Worm (Caenorhabditis elegans) whole organism, young adult: ENCODE data around the gene ahsa-1.

Source experiments
- B0336.3 ChIP-seq: fragments of 200-800 bp; sonication (Bioruptor generic); IDR thresholded peaks from 2 replicates; pipeline ENCODE4 v1.3.6; 2022; ENCODE audit warnings: missing genetic modification characterization, missing compliant biosample characterization
- D2030.7 ChIP-seq: fragments of 200-800 bp; sonication (Bioruptor generic); IDR thresholded peaks from 2 replicates; pipeline ENCODE4 v1.3.6; 2022; ENCODE audit warnings: missing genetic modification reagents, missing genetic modification characterization, missing compliant biosample characterization
- F10E7.11 ChIP-seq: sonication (generic microtip); optimal IDR thresholded peaks from 2 replicates; lab custom pipeline; 2017; ENCODE audit warnings: mild to moderate bottlenecking, missing genetic modification characterization, moderate library complexity, missing compliant biosample characterization
- K12H6.12 ChIP-seq: fragments of 200-800 bp; sonication (Bioruptor generic); optimal IDR thresholded peaks from 2 replicates; lab custom pipeline; 2018; ENCODE audit warnings: mild to moderate bottlenecking, missing genetic modification characterization, missing compliant biosample characterization
- T07F8.4 ChIP-seq: sonication (generic microtip); optimal IDR thresholded peaks from 2 replicates; lab custom pipeline; 2016; ENCODE audit warnings: mild to moderate bottlenecking, missing genetic modification characterization, moderate library complexity, missing compliant biosample characterization
- T26A5.8 ChIP-seq: sonication (generic microtip); optimal IDR thresholded peaks from 2 replicates; lab custom pipeline; 2016; ENCODE audit warnings: missing genetic modification characterization, missing compliant biosample characterization
- Y53G8AR.9 ChIP-seq: fragments of 200-800 bp; sonication (Bioruptor generic); conservative IDR thresholded peaks from 2 replicates; pipeline ENCODE4 v1.3.6; 2022; ENCODE audit warnings: missing genetic modification reagents, missing genetic modification characterization, missing compliant biosample characterization
- Y56A3A.18 ChIP-seq: fragments of 200-800 bp; sonication (Bioruptor generic); IDR thresholded peaks from 2 replicates; pipeline ENCODE4 v1.3.6; 2022; ENCODE audit warnings: missing genetic modification reagents, missing genetic modification characterization, missing compliant biosample characterization
- ZK185.1 ChIP-seq: sonication (generic microtip); optimal IDR thresholded peaks from 2 replicates; lab custom pipeline; 2016; ENCODE audit warnings: mild to moderate bottlenecking, missing genetic modification characterization, missing compliant biosample characterization; ENCODE audit not compliant: poor library complexity, severe bottlenecking
- ama-1 ChIP-seq, 3 experiments: fragments of 150-350 bp in 1 of 3; sonication (generic microtip) in 2 of 3; optimal IDR thresholded peaks; 2 replicates each; lab custom pipeline; 2014 to 2018; ENCODE audit warnings: missing biosample characterization in 2 of 3, missing genetic modification characterization in 2 of 3, missing genetic modification reagents in 2 of 3
- atf-7 ChIP-seq: sonication (generic microtip); optimal IDR thresholded peaks from 2 replicates; lab custom pipeline; 2017; ENCODE audit warnings: mild to moderate bottlenecking, missing genetic modification characterization, missing compliant biosample characterization
- athp-1 ChIP-seq: sonication (generic microtip); optimal IDR thresholded peaks from 2 replicates; lab custom pipeline; 2017; ENCODE audit warnings: mild to moderate bottlenecking, missing genetic modification characterization, missing compliant biosample characterization
- attf-5 ChIP-seq: fragments of 200-800 bp; sonication (Bioruptor generic); optimal IDR thresholded peaks from 2 replicates; lab custom pipeline; 2018; ENCODE audit warnings: mild to moderate bottlenecking, missing genetic modification characterization, missing compliant biosample characterization
- attf-6 ChIP-seq: fragments of 200-800 bp; sonication (Bioruptor generic); IDR thresholded peaks from 2 replicates; pipeline ENCODE4 v1.3.6; 2022; ENCODE audit warnings: missing genetic modification reagents, missing genetic modification characterization, missing compliant biosample characterization
- cebp-2 ChIP-seq: fragments of 200-800 bp; sonication (Bioruptor generic); IDR thresholded peaks from 2 replicates; pipeline ENCODE4 v1.3.6; 2022; ENCODE audit warnings: missing genetic modification characterization, missing compliant biosample characterization
- chd-7 ChIP-seq: sonication (generic microtip); optimal IDR thresholded peaks from 2 replicates; lab custom pipeline; 2016; ENCODE audit warnings: mild to moderate bottlenecking, missing genetic modification characterization, moderate library complexity, missing compliant biosample characterization
- efl-1 ChIP-seq: fragments of 150-350 bp; optimal IDR thresholded peaks from 2 replicates; lab custom pipeline; 2014; ENCODE audit warnings: missing biosample characterization, missing genetic modification reagents, missing genetic modification characterization
- egrh-3 ChIP-seq: fragments of 200-800 bp; sonication (Bioruptor generic); IDR thresholded peaks from 2 replicates; pipeline ENCODE4 v1.3.6; 2022; ENCODE audit warnings: missing genetic modification reagents, missing genetic modification characterization, missing compliant biosample characterization
- ekl-4 ChIP-seq: fragments of 200-800 bp; sonication (Bioruptor generic); IDR thresholded peaks from 2 replicates; pipeline ENCODE4 v1.3.6; 2022; ENCODE audit warnings: missing genetic modification reagents, missing genetic modification characterization, missing compliant biosample characterization
- hmg-1.2 ChIP-seq: fragments of 200-800 bp; sonication (Bioruptor generic); IDR thresholded peaks from 2 replicates; pipeline ENCODE4 v1.3.6; 2022; ENCODE audit warnings: missing genetic modification reagents, missing genetic modification characterization, missing compliant biosample characterization
- hsf-1 ChIP-seq: fragments of 200-800 bp; sonication (Bioruptor generic); IDR thresholded peaks from 2 replicates; pipeline ENCODE4 v1.3.6; 2022; ENCODE audit warnings: missing genetic modification reagents, missing genetic modification characterization, missing compliant biosample characterization
- let-607 ChIP-seq, 2 experiments: fragments of 200-800 bp in 1 of 2; sonication (Bioruptor generic) in 1 of 2; sonication (generic microtip) in 1 of 2; optimal IDR thresholded peaks; 2 replicates each; lab custom pipeline; 2016 to 2018; ENCODE audit warnings: mild to moderate bottlenecking in 2 of 2, missing compliant biosample characterization in 2 of 2, missing genetic modification characterization in 2 of 2, moderate library complexity in 2 of 2, missing genotype in 1 of 2
- lin-54 ChIP-seq: fragments of 200-800 bp; sonication (Bioruptor generic); optimal IDR thresholded peaks from 2 replicates; lab custom pipeline; 2018; ENCODE audit warnings: mild to moderate bottlenecking, missing genetic modification characterization, missing compliant biosample characterization
- lir-1 ChIP-seq: fragments of 200-800 bp; sonication (Bioruptor generic); conservative IDR thresholded peaks from 2 replicates; pipeline ENCODE4 v1.3.6; 2022; ENCODE audit warnings: missing genetic modification reagents, missing genetic modification characterization, missing compliant biosample characterization
- lsl-1 ChIP-seq: fragments of 200-800 bp; sonication (Bioruptor generic); optimal IDR thresholded peaks from 2 replicates; lab custom pipeline; 2018; ENCODE audit warnings: mild to moderate bottlenecking, missing genetic modification characterization, moderate library complexity, missing compliant biosample characterization
- madf-3 ChIP-seq: fragments of 200-800 bp; sonication (Bioruptor generic); IDR thresholded peaks from 2 replicates; pipeline ENCODE4 v1.3.6; 2022; ENCODE audit warnings: missing genetic modification reagents, missing genetic modification characterization, missing compliant biosample characterization
- madf-6 ChIP-seq: fragments of 200-800 bp; sonication (Bioruptor generic); IDR thresholded peaks from 2 replicates; pipeline ENCODE4 v1.3.6; 2022; ENCODE audit warnings: missing genetic modification reagents, missing genetic modification characterization, missing compliant biosample characterization
- mcd-1 ChIP-seq: fragments of 200-800 bp; sonication (Bioruptor generic); IDR thresholded peaks from 2 replicates; pipeline ENCODE4 v1.3.6; 2022; ENCODE audit warnings: missing genetic modification reagents, missing genetic modification characterization, missing compliant biosample characterization
- mes-4 ChIP-seq: sonication (generic microtip); optimal IDR thresholded peaks from 2 replicates; lab custom pipeline; 2016; ENCODE audit warnings: missing genotype, missing genetic modification characterization, missing compliant biosample characterization
- nfyb-1 ChIP-seq: fragments of 200-800 bp; sonication (Bioruptor generic); IDR thresholded peaks from 2 replicates; pipeline ENCODE4 v1.3.6; 2022; ENCODE audit warnings: missing genetic modification reagents, missing genetic modification characterization, missing compliant biosample characterization
- nhr-179 ChIP-seq: sonication (generic microtip); optimal IDR thresholded peaks from 2 replicates; lab custom pipeline; 2016; ENCODE audit warnings: mild to moderate bottlenecking, missing genetic modification characterization, missing compliant biosample characterization
- nhr-90 ChIP-seq: sonication (generic microtip); optimal IDR thresholded peaks from 2 replicates; lab custom pipeline; 2016; ENCODE audit warnings: missing genotype, mild to moderate bottlenecking, missing genetic modification characterization, missing compliant biosample characterization
- pbrm-1 ChIP-seq: fragments of 200-800 bp; sonication (Bioruptor generic); IDR thresholded peaks from 2 replicates; pipeline ENCODE4 v1.3.6; 2022; ENCODE audit warnings: missing genetic modification reagents, missing genetic modification characterization, missing compliant biosample characterization
- rcor-1 ChIP-seq: fragments of 200-800 bp; sonication (Bioruptor generic); IDR thresholded peaks from 2 replicates; pipeline ENCODE4 v1.3.6; 2022; ENCODE audit warnings: missing genetic modification reagents, missing genetic modification characterization, missing compliant biosample characterization
- repo-1 ChIP-seq: sonication (generic microtip); optimal IDR thresholded peaks from 2 replicates; lab custom pipeline; 2017; ENCODE audit warnings: mild to moderate bottlenecking, missing genetic modification characterization, missing compliant biosample characterization
- snpc-1.1 ChIP-seq: sonication (generic microtip); optimal IDR thresholded peaks from 2 replicates; lab custom pipeline; 2017; ENCODE audit warnings: missing genetic modification characterization, mild to moderate bottlenecking, missing compliant biosample characterization, antibody characterized with exemption, moderate library complexity, missing genotype, missing genetic modification reagents; ENCODE audit not compliant: insufficient read depth
- snpc-1.3 ChIP-seq: sonication (generic microtip); optimal IDR thresholded peaks from 2 replicates; lab custom pipeline; 2017; ENCODE audit warnings: missing genetic modification characterization, mild to moderate bottlenecking, missing compliant biosample characterization, antibody characterized with exemption, moderate library complexity, missing genotype, missing genetic modification reagents; ENCODE audit not compliant: insufficient read depth
- snpc-4 ChIP-seq, 5 experiments: fragments of 150-350 bp in 1 of 5; sonication (generic microtip) in 4 of 5; optimal IDR thresholded peaks; 2 replicates each; lab custom pipeline; 2014 to 2018; ENCODE audit warnings: missing genetic modification characterization in 5 of 5, missing biosample characterization in 3 of 5, antibody characterized with exemption in 2 of 5, mild to moderate bottlenecking in 2 of 5, missing compliant biosample characterization in 2 of 5, missing genotype in 2 of 5, moderate library complexity in 2 of 5, missing genetic modification reagents in 1 of 5
- tbp1 ChIP-seq: fragments of 200-800 bp; sonication (Bioruptor generic); optimal IDR thresholded peaks from 2 replicates; lab custom pipeline; 2018; ENCODE audit warnings: mild to moderate bottlenecking, missing genetic modification characterization, missing compliant biosample characterization
- tlf-1 ChIP-seq: fragments of 200-800 bp; sonication (Bioruptor generic); optimal IDR thresholded peaks from 2 replicates; lab custom pipeline; 2018; ENCODE audit warnings: mild to moderate bottlenecking, missing genetic modification characterization, missing compliant biosample characterization
- zim-3 ChIP-seq: sonication (generic microtip); optimal IDR thresholded peaks from 2 replicates; lab custom pipeline; 2017; ENCODE audit warnings: mild to moderate bottlenecking, missing genetic modification characterization, moderate library complexity, missing compliant biosample characterization
- ztf-22 ChIP-seq: fragments of 200-800 bp; sonication (Bioruptor generic); optimal IDR thresholded peaks from 2 replicates; lab custom pipeline; 2018; ENCODE audit warnings: mild to moderate bottlenecking, missing genetic modification characterization, moderate library complexity, missing compliant biosample characterization
- ztf-26 ChIP-seq: sonication (generic microtip); optimal IDR thresholded peaks from 2 replicates; lab custom pipeline; 2017; ENCODE audit warnings: missing genetic modification characterization, missing compliant biosample characterization
- ztf-28 ChIP-seq: fragments of 200-800 bp; sonication (Bioruptor generic); IDR thresholded peaks from 2 replicates; pipeline ENCODE4 v1.3.6; 2022; ENCODE audit warnings: missing genetic modification reagents, missing genetic modification characterization, missing compliant biosample characterization

The ahsa-1 gene

ce11 chrV:15087207-15087706, 2.1 kb upstream of the ahsa-1 start, which contains the start of the genes C01G10.15 and C01G10.6:
Gene C01G10.15 (minus strand): TSS chrV:15087307.
Gene C01G10.6 (plus strand): TSS chrV:15087656.
- TF ChIP-seq pbrm-1 (GFP tag; lab: Robert Waterston, UW): no peak
- TF ChIP-seq egrh-3 (GFP tag; lab: Robert Waterston, UW): no peak
- no peak for TF ChIP-seq lir-1 (GFP tag; lab: Robert Waterston, UW)
- TF ChIP-seq B0336.3 (GFP tag; lab: Robert Waterston, UW): no peak
- TF ChIP-seq K12H6.12 (tag; lab: Kevin White, UChicago): no peak
- no peak for TF ChIP-seq efl-1

DNA sequence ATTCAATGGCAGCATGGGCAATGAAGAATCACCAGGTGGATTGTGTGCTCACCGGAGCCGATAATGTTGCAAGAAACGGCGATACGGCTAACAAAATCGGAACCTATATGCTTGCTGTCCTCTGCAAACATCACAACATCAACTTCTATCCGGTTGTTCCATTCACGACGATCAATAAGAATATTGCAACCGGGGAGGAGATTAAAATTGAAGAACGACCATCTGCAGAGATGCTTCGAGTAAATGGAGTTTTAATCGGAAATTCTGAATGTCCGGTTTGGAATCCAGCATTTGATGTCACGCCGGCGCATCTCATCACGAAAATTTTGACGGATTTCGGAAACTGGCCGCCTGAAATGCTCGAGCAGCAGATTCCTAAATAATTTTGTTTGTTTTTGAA, 1.5 kb downstream of the ahsa-1 start:
- peak; percentile 18 for TF ChIP-seq atf-7
- peak; percentile 57 for TF ChIP-seq attf-6 (GFP tag; lab: Robert Waterston, UW)
- TF ChIP-seq let-607 (tag; optimal IDR thresholded peaks at IDR 0.05; lab: Kevin White, UChicago): no peak
- TF ChIP-seq snpc-1.1 (tag; lab: Kevin White, UChicago): no peak
- TF ChIP-seq madf-6 (GFP tag; lab: Robert Waterston, UW): peak; percentile 64
- TF ChIP-seq lin-54: peak; percentile 27
- peak; percentile 82 for TF ChIP-seq athp-1 (tag; lab: Kevin White, UChicago)
- TF ChIP-seq chd-7: peak; percentile 57
- TF ChIP-seq T26A5.8: no peak
- TF ChIP-seq D2030.7 (GFP tag; lab: Robert Waterston, UW): peak; percentile 45
- no peak for TF ChIP-seq snpc-1.3 (tag; lab: Kevin White, UChicago)
- no peak for TF ChIP-seq mes-4 (tag; lab: Kevin White, UChicago)
- TF ChIP-seq nhr-179 (tag; lab: Kevin White, UChicago): no peak
- TF ChIP-seq repo-1: peak; percentile 71
- 0 out of 2 replicates have a peak, but pooled peaks have one; percentile 27 for TF ChIP-seq nfyb-1 (GFP tag; lab: Robert Waterston, UW)
- TF ChIP-seq T07F8.4: peak; percentile 34
- TF ChIP-seq cebp-2 (GFP tag; lab: Robert Waterston, UW): 0 out of 2 replicates have a peak, but pooled peaks have one; percentile 35
- TF ChIP-seq madf-3: peak; percentile 58; the same call in 1 of the 2 replicates
- TF ChIP-seq ama-1 (optimal IDR thresholded peaks at IDR 0.05; lab: Kevin White, UChicago): peak; percentile 68
- peak in 1 of 2 experiments; percentile 80 for TF ChIP-seq ama-1 (GFP tag; optimal IDR thresholded peaks at IDR 0.05; lab: Kevin White, UChicago)
- peak; percentile 75 for TF ChIP-seq hsf-1
- peak; percentile 53 for TF ChIP-seq tbp1 (GFP tag; lab: Kevin White, UChicago)
- no peak for TF ChIP-seq ztf-28 (GFP tag; lab: Robert Waterston, UW)
- no peak for TF ChIP-seq rcor-1
- no peak for TF ChIP-seq snpc-4 (GFP tag; optimal IDR thresholded peaks at IDR 0.05; lab: Kevin White, UChicago)
- peak in 1 of 4 experiments; percentile 28 for TF ChIP-seq snpc-4 (tag; optimal IDR thresholded peaks at IDR 0.05; lab: Kevin White, UChicago)
- TF ChIP-seq mcd-1 (GFP tag; lab: Robert Waterston, UW): peak; percentile 51; the same call in 1 of the 2 replicates
- TF ChIP-seq ekl-4: peak; percentile 58
- TF ChIP-seq ztf-22 (GFP tag; lab: Kevin White, UChicago): peak; percentile 5
- peak; percentile 40 for TF ChIP-seq hmg-1.2 (GFP tag; lab: Robert Waterston, UW)
- peak; percentile 14 for TF ChIP-seq attf-5 (GFP tag; lab: Kevin White, UChicago)
- TF ChIP-seq Y56A3A.18 (GFP tag; lab: Robert Waterston, UW): no peak
- TF ChIP-seq nhr-90 (tag; lab: Kevin White, UChicago): peak; percentile 6
- peak; percentile 33 for TF ChIP-seq zim-3 (tag; lab: Kevin White, UChicago)
- peak; percentile 55 for TF ChIP-seq Y53G8AR.9
- peak; percentile 30 for TF ChIP-seq lsl-1 (GFP tag; lab: Kevin White, UChicago)
- TF ChIP-seq F10E7.11 (tag; lab: Kevin White, UChicago): peak; percentile 22
- TF ChIP-seq ztf-26 (tag; lab: Kevin White, UChicago): peak; percentile 9
- peak; percentile 30 for TF ChIP-seq ZK185.1 (tag; lab: Kevin White, UChicago)
- TF ChIP-seq tlf-1: peak; percentile 55
- TF ChIP-seq B0336.3 (GFP tag; lab: Robert Waterston, UW): peak; percentile 82
